Worm (Caenorhabditis elegans) whole organism, L2 larva: ENCODE results near the gene coa-7.

Source experiments
- fos-1 ChIP-seq: fragments of 150-350 bp; optimal IDR thresholded peaks from 2 replicates; lab custom pipeline; 2014; ENCODE audit warnings: missing biosample characterization, missing genetic modification characterization
- skn-1 ChIP-seq: sonication (generic microtip); optimal IDR thresholded peaks from 2 replicates; lab custom pipeline; 2017; ENCODE audit warnings: missing biosample characterization, missing genetic modification characterization

DNA sequence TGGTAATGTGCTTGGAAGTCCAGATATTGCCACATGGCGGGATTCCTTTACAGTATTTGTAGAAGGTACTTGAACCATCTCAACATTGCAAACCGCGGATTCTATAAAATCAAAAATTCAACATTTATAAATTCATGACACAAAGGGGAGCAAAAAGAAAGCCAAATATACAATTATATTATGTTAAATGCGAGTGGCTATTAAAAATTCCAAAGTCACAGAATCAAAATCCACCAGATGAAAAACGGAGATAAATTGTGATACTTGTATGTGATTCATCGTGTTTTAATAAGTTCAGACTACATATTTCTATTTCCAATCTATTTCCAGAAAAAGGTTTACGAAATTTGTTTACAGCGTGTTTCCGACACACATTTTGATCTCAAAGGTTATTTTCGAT is 17.4 kb downstream of the coa-7 start, which contains the start of gene din-1:
- TF ChIP-seq fos-1 (tag; lab: Kevin White, UChicago): no peak
- no peak for TF ChIP-seq skn-1 (tag; lab: Kevin White, UChicago)
